Worm (Caenorhabditis elegans) whole organism, L2 larva: ENCODE measurements around the gene tsen-2.

ENCODE experiments used
- alr-1 ChIP-seq: fragments of 150-350 bp; optimal IDR thresholded peaks from 2 replicates; lab custom pipeline; 2014; ENCODE audit warnings: missing biosample characterization, missing genetic modification characterization
- blmp-1 ChIP-seq: sonication (generic microtip); optimal IDR thresholded peaks from 2 replicates; lab custom pipeline; 2017; ENCODE audit warnings: missing genetic modification characterization, mild to moderate bottlenecking, missing compliant biosample characterization, antibody characterized with exemption, moderate library complexity; ENCODE audit not compliant: insufficient read depth
- ceh-16 ChIP-seq: fragments of 150-350 bp; optimal IDR thresholded peaks from 2 replicates; lab custom pipeline; 2014; ENCODE audit warnings: missing biosample characterization, missing genetic modification characterization
- ceh-82 ChIP-seq: fragments of 150-350 bp; optimal IDR thresholded peaks from 2 replicates; lab custom pipeline; 2014; ENCODE audit warnings: missing biosample characterization, missing genetic modification characterization
- fos-1 ChIP-seq: fragments of 150-350 bp; optimal IDR thresholded peaks from 2 replicates; lab custom pipeline; 2014; ENCODE audit warnings: missing biosample characterization, missing genetic modification characterization
- lin-11 ChIP-seq: fragments of 150-350 bp; sonication (generic microtip); optimal IDR thresholded peaks from 2 replicates; lab custom pipeline; 2014; ENCODE audit warnings: missing biosample characterization, missing genetic modification characterization, inconsistent platforms, mixed read lengths
- lin-13 ChIP-seq: fragments of 150-350 bp; optimal IDR thresholded peaks from 2 replicates; lab custom pipeline; 2014; ENCODE audit warnings: missing biosample characterization, missing genetic modification reagents, missing genetic modification characterization
- lin-39 ChIP-seq: fragments of 150-350 bp; optimal IDR thresholded peaks from 2 replicates; lab custom pipeline; 2014; ENCODE audit warnings: missing biosample characterization, missing genetic modification reagents, missing genetic modification characterization
- lsy-2 ChIP-seq, 2 experiments: fragments of 150-350 bp in 1 of 2; sonication (generic microtip) in 1 of 2; optimal IDR thresholded peaks; 2 replicates each; lab custom pipeline; 2014 to 2017; ENCODE audit warnings: missing biosample characterization in 2 of 2, missing genetic modification characterization in 2 of 2
- mdl-1 ChIP-seq, 2 experiments: fragments of 150-350 bp in 1 of 2; sonication (generic microtip) in 1 of 2; optimal IDR thresholded peaks; 2 replicates each; lab custom pipeline; 2017; ENCODE audit warnings: missing biosample characterization in 2 of 2, missing genetic modification characterization in 2 of 2
- nhr-77 ChIP-seq: fragments of 150-350 bp; optimal IDR thresholded peaks from 2 replicates; lab custom pipeline; 2014; ENCODE audit warnings: missing biosample characterization, missing genetic modification characterization
- snpc-4 ChIP-seq: fragments of 150-350 bp; optimal IDR thresholded peaks from 2 replicates; lab custom pipeline; 2014; ENCODE audit warnings: missing biosample characterization, missing genetic modification characterization
- unc-39 ChIP-seq: fragments of 150-350 bp; optimal IDR thresholded peaks from 2 replicates; lab custom pipeline; 2014; ENCODE audit warnings: missing biosample characterization, missing genetic modification characterization
- unc-62 ChIP-seq: fragments of 150-350 bp; optimal IDR thresholded peaks from 2 replicates; lab custom pipeline; 2014; ENCODE audit warnings: missing biosample characterization, missing genetic modification reagents, missing genetic modification characterization

DNA sequence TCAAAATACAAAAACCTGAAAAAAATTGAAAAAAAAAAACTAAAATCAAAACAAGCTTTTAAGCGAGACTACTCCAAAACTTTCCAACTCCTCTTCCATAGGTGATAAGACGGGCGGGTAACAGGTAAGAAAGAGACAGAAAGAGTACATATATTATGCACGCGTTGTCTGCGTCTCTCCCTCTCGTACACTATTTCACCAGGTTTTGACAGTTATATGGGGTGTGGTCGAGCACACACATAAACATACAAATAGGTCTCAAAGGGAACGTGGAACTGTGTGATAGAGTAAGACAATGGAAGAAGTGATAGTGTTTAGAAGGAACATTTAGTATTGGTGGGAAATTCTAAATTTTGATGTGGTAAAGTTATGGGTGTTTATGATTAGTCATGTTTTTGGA is 16.5 kb downstream of the tsen-2 start:
- TF ChIP-seq alr-1 (no peak), lin-11 (tag; lab: Kevin White, UChicago) (no peak), blmp-1 (tag; lab: Kevin White, UChicago) (no peak), nhr-77 (no peak), unc-62 (no peak), ceh-82 (no peak), snpc-4 (tag; lab: Kevin White, UChicago) (no peak), lin-13 (no peak), lin-39 (tag; lab: Kevin White, UChicago) (no peak), mdl-1 (tag; optimal IDR thresholded peaks at IDR 0.05; lab: Kevin White, UChicago) (no peak), ceh-16 (tag; lab: Kevin White, UChicago) (no peak), lsy-2 (tag; optimal IDR thresholded peaks at IDR 0.05; lab: Kevin White, UChicago) (no peak), fos-1 (peak; percentile 40), unc-39 (tag; lab: Kevin White, UChicago) (no peak)
